Worm (Caenorhabditis elegans) whole organism, L3 larva: Measurements from ENCODE around the gene chil-21.

ENCODE experiments used
- R02D3.7 ChIP-seq: fragments of 150-350 bp; optimal IDR thresholded peaks from 2 replicates; lab custom pipeline; 2014; ENCODE audit warnings: missing biosample characterization, missing genetic modification characterization
- aly-2 ChIP-seq: fragments of 150-350 bp; optimal IDR thresholded peaks from 2 replicates; lab custom pipeline; 2014; ENCODE audit warnings: missing biosample characterization, missing genetic modification characterization
- ama-1 ChIP-seq: fragments of 150-350 bp; optimal IDR thresholded peaks from 2 replicates; lab custom pipeline; 2018
- ceh-16 ChIP-seq: sonication (generic microtip); optimal IDR thresholded peaks from 2 replicates; lab custom pipeline; 2017; ENCODE audit warnings: missing biosample characterization, missing genetic modification characterization
- ceh-28 ChIP-seq: fragments of 150-350 bp; optimal IDR thresholded peaks from 2 replicates; lab custom pipeline; 2014; ENCODE audit warnings: missing biosample characterization, missing genetic modification reagents, missing genetic modification characterization
- ceh-9 ChIP-seq: sonication (generic microtip); optimal IDR thresholded peaks from 2 replicates; lab custom pipeline; 2018; ENCODE audit warnings: missing biosample characterization, missing genetic modification characterization
- daf-12 ChIP-seq: fragments of 150-350 bp; optimal IDR thresholded peaks from 2 replicates; lab custom pipeline; 2014; ENCODE audit warnings: missing biosample characterization, missing genetic modification reagents, missing genetic modification characterization
- egl-27 ChIP-seq: sonication (generic microtip); optimal IDR thresholded peaks from 4 replicates; lab custom pipeline; 2017; ENCODE audit warnings: missing biosample characterization, missing genetic modification reagents, missing genetic modification characterization
- elt-1 ChIP-seq: fragments of 150-350 bp; optimal IDR thresholded peaks from 2 replicates; lab custom pipeline; 2014; ENCODE audit warnings: missing biosample characterization, missing genetic modification characterization
- elt-2 ChIP-seq: sonication (generic microtip); optimal IDR thresholded peaks from 2 replicates; lab custom pipeline; 2016; ENCODE audit warnings: missing genetic modification reagents, mild to moderate bottlenecking, missing genetic modification characterization, missing compliant biosample characterization
- elt-3 ChIP-seq, 3 experiments: fragments of 150-350 bp in 1 of 3; sonication (generic microtip) in 2 of 3; optimal IDR thresholded peaks; 2 replicates in 2 of 3; 4 replicates in 1 of 3; lab custom pipeline; 2014 to 2017; ENCODE audit warnings: missing biosample characterization in 3 of 3, missing genetic modification characterization in 3 of 3
- eor-1 ChIP-seq, 2 experiments: fragments of 150-350 bp; optimal IDR thresholded peaks; 2 replicates each; lab custom pipeline; 2014 to 2018; ENCODE audit warnings: missing biosample characterization in 2 of 2, missing genetic modification characterization in 2 of 2
- fkh-10 ChIP-seq: sonication (generic microtip); optimal IDR thresholded peaks from 2 replicates; lab custom pipeline; 2017; ENCODE audit warnings: missing biosample characterization, missing genetic modification reagents, missing genetic modification characterization
- fkh-2 ChIP-seq: fragments of 150-350 bp; optimal IDR thresholded peaks from 2 replicates; lab custom pipeline; 2014; ENCODE audit warnings: missing biosample characterization, missing genetic modification reagents, missing genetic modification characterization
- hmg-11 ChIP-seq: sonication (generic microtip); optimal IDR thresholded peaks from 2 replicates; lab custom pipeline; 2016; ENCODE audit warnings: missing genetic modification characterization, missing compliant biosample characterization
- jun-1 ChIP-seq: fragments of 150-350 bp; optimal IDR thresholded peaks from 2 replicates; lab custom pipeline; 2014; ENCODE audit warnings: missing biosample characterization, missing genetic modification reagents, missing genetic modification characterization
- lin-39 ChIP-seq: fragments of 150-350 bp; optimal IDR thresholded peaks from 2 replicates; lab custom pipeline; 2018; ENCODE audit warnings: missing biosample characterization, missing genetic modification reagents, missing genetic modification characterization
- lsy-12 ChIP-seq: sonication (generic microtip); optimal IDR thresholded peaks from 2 replicates; lab custom pipeline; 2016; ENCODE audit warnings: mild to moderate bottlenecking, missing genetic modification characterization, missing compliant biosample characterization
- mml-1 ChIP-seq: fragments of 150-350 bp; sonication (generic microtip); optimal IDR thresholded peaks from 3 replicates; lab custom pipeline; 2014; ENCODE audit warnings: missing biosample characterization, missing genetic modification characterization
- nfya-1 ChIP-seq: sonication (generic microtip); optimal IDR thresholded peaks from 2 replicates; lab custom pipeline; 2017; ENCODE audit warnings: missing genetic modification characterization, mild to moderate bottlenecking, missing compliant biosample characterization, antibody characterized with exemption, moderate library complexity; ENCODE audit not compliant: insufficient read depth
- nhr-12 ChIP-seq: fragments of 150-350 bp; optimal IDR thresholded peaks from 2 replicates; lab custom pipeline; 2014; ENCODE audit warnings: missing biosample characterization, missing genetic modification characterization
- nhr-237 ChIP-seq: fragments of 150-350 bp; optimal IDR thresholded peaks from 2 replicates; lab custom pipeline; 2014; ENCODE audit warnings: missing biosample characterization, missing genetic modification characterization
- nhr-25 ChIP-seq: sonication (generic microtip); optimal IDR thresholded peaks from 2 replicates; lab custom pipeline; 2017; ENCODE audit warnings: missing biosample characterization, missing genetic modification characterization
- nhr-43 ChIP-seq: sonication (generic microtip); optimal IDR thresholded peaks from 2 replicates; lab custom pipeline; 2016; ENCODE audit warnings: mild to moderate bottlenecking, missing genetic modification characterization, missing compliant biosample characterization; ENCODE audit not compliant: poor library complexity, severe bottlenecking
- nhr-67 ChIP-seq: fragments of 150-350 bp; optimal IDR thresholded peaks from 2 replicates; lab custom pipeline; 2014; ENCODE audit warnings: missing biosample characterization, missing genetic modification characterization
- nhr-77 ChIP-seq: fragments of 150-350 bp; optimal IDR thresholded peaks from 2 replicates; lab custom pipeline; 2014; ENCODE audit warnings: missing biosample characterization, missing genetic modification characterization
- pha-4 ChIP-seq: fragments of 150-350 bp; optimal IDR thresholded peaks from 2 replicates; lab custom pipeline; 2014; ENCODE audit warnings: missing biosample characterization, missing genetic modification reagents, missing genetic modification characterization
- pqm-1 ChIP-seq: fragments of 150-350 bp; optimal IDR thresholded peaks from 2 replicates; lab custom pipeline; 2017; ENCODE audit warnings: missing biosample characterization, missing genetic modification characterization, inconsistent platforms
- skn-1 ChIP-seq: fragments of 150-350 bp; optimal IDR thresholded peaks from 2 replicates; lab custom pipeline; 2014; ENCODE audit warnings: missing biosample characterization, missing genetic modification characterization
- tbx-2 ChIP-seq: sonication (generic microtip); optimal IDR thresholded peaks from 2 replicates; lab custom pipeline; 2016; ENCODE audit warnings: mild to moderate bottlenecking, missing genetic modification characterization, missing compliant biosample characterization
- unc-39 ChIP-seq: sonication (generic microtip); optimal IDR thresholded peaks from 4 replicates; lab custom pipeline; 2017; ENCODE audit warnings: missing biosample characterization, missing genetic modification characterization
- unc-62 ChIP-seq: fragments of 150-350 bp; sonication (generic microtip); optimal IDR thresholded peaks from 4 replicates; lab custom pipeline; 2014; ENCODE audit warnings: missing biosample characterization, missing genetic modification reagents, missing genetic modification characterization
- ztf-4 ChIP-seq: fragments of 150-350 bp; optimal IDR thresholded peaks from 2 replicates; lab custom pipeline; 2014; ENCODE audit warnings: missing biosample characterization, missing genetic modification characterization

chil-21 gene

ce11 chrII:9491045-9491444, 29.3 kb upstream of the chil-21 start:
- peak; percentile 40 for TF ChIP-seq pha-4 (tag; lab: Kevin White, UChicago)
- no peak for TF ChIP-seq ceh-28
- TF ChIP-seq unc-62 (GFP tag; lab: Kevin White, UChicago) = no peak
- peak; percentile 8 for TF ChIP-seq lin-39
- TF ChIP-seq nhr-12 (tag; lab: Kevin White, UChicago) = no peak
- peak; percentile 19 for TF ChIP-seq hmg-11 (tag; lab: Kevin White, UChicago)

DNA sequence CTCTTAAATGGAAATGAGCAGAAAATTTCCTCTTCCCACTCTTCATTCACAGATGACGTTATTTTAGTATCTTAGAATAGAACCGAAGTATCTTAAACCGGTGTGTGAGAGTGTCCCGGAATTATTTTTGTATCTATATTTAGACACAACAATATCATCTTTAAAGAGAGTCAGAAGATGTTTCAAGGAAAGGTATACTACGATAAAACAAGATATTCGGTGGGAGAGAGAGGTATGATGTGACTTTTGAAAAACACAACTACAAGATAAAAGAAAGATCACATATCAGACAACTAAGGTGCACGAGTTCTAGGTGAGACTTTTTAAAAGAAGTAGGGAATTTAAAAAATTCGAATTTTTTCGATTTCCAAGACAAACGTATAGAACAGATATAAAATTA, 28.8 kb upstream of the chil-21 start:
- TF ChIP-seq ztf-4 (tag; lab: Kevin White, UChicago) (no peak), nhr-43 (tag; lab: Kevin White, UChicago) (peak; percentile 33)

ce11 chrII:9489922-9490321, 28.1 kb upstream of the chil-21 start:
- TF ChIP-seq egl-27 (tag; lab: Kevin White, UChicago) (no peak), fkh-10 (GFP tag; lab: Kevin White, UChicago) (no peak), eor-1 (tag; optimal IDR thresholded peaks at IDR 0.05; lab: Kevin White, UChicago) (no peak), mml-1 (no peak), nhr-67 (no peak), elt-3 (tag; optimal IDR thresholded peaks at IDR 0.05; lab: Kevin White, UChicago) (no peak), nhr-25 (tag; lab: Kevin White, UChicago) (no peak), R02D3.7 (tag; lab: Kevin White, UChicago) (no peak), hmg-11 (tag; lab: Kevin White, UChicago) (no peak), ceh-9 (tag; lab: Kevin White, UChicago) (no peak), nfya-1 (tag; lab: Kevin White, UChicago) (no peak), ceh-28 (no peak), elt-1 (no peak), daf-12 (tag; lab: Kevin White, UChicago) (no peak), nhr-237 (no peak), aly-2 (tag; lab: Kevin White, UChicago) (no peak)

- TF ChIP-seq nhr-12 (tag; lab: Kevin White, UChicago) = no peak
- TF ChIP-seq tbx-2 (tag; lab: Kevin White, UChicago) = peak; percentile 4
- peak; percentile 34 for TF ChIP-seq pqm-1 (tag; lab: Kevin White, UChicago)
- TF ChIP-seq nfya-1 (tag; lab: Kevin White, UChicago) = peak; percentile 78
- TF ChIP-seq fkh-2 (tag; lab: Kevin White, UChicago) = no peak
- TF ChIP-seq ama-1 (lab: Kevin White, UChicago) = peak; percentile 16
- TF ChIP-seq nhr-25 (tag; lab: Kevin White, UChicago) = peak; percentile 11
- peak; percentile 14 for TF ChIP-seq lsy-12 (tag; lab: Kevin White, UChicago)
- TF ChIP-seq aly-2 (tag; lab: Kevin White, UChicago) = no peak
- TF ChIP-seq unc-39 (tag; lab: Kevin White, UChicago) = no peak
- peak; percentile 59 for TF ChIP-seq nhr-43 (tag; lab: Kevin White, UChicago)
- TF ChIP-seq daf-12 (tag; lab: Kevin White, UChicago) = no peak
- TF ChIP-seq nhr-77 = no peak
- no peak for TF ChIP-seq skn-1 (tag; lab: Kevin White, UChicago)
- peak; percentile 64 for TF ChIP-seq pha-4 (tag; lab: Kevin White, UChicago)
- no peak for TF ChIP-seq nhr-67
- TF ChIP-seq hmg-11 (tag; lab: Kevin White, UChicago) = no peak
- peak in 1 of 3 experiments; percentile 39 for TF ChIP-seq elt-3 (tag; optimal IDR thresholded peaks at IDR 0.05; lab: Kevin White, UChicago)
- TF ChIP-seq elt-2 (tag; lab: Kevin White, UChicago) = peak; percentile 82
- TF ChIP-seq eor-1 (tag; optimal IDR thresholded peaks at IDR 0.05; lab: Kevin White, UChicago) = no peak
- no peak for TF ChIP-seq ceh-28
- TF ChIP-seq ceh-16 = no peak
- TF ChIP-seq jun-1 (tag; lab: Kevin White, UChicago) = peak; percentile 31
Measured at ce11 chrII:9487337-9487950, 25.7 kb upstream of the chil-21 start, which contains the start of gene T19H5.4. T19H5.4 (minus strand) TSS chrII:9487387.
